Worm (Caenorhabditis elegans): ENCODE results near the gene C17C3.11.

DNA sequence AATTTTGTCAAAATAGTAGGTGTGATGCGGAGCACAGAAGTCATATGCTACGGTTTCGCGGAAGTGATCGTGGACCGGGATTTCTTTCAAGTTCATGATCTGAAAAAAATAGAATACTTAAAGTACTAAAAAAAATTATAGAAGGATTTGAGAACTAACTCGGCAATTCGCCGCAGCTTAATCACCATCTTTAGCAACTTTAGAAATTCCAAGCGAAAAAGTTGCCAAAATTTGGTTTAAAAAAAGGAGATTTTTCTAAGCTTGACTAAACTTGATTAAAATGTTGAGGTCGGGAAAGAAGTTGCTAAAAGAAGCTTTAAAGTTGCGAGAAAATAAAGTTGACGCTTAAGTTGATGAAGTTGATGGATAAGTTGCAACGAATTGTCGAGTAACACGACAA lies 20.0 kb upstream of the C17C3.11 start, which contains the start of gene ZK177.9:
- no peak for TF ChIP-seq pqm-1 (tag; optimal IDR thresholded peaks at IDR 0.05)
- no peak for TF ChIP-seq elt-3 (tag; optimal IDR thresholded peaks at IDR 0.05)
- no peak for TF ChIP-seq nhr-11 (tag; optimal IDR thresholded peaks at IDR 0.05)
- no peak for TF ChIP-seq nhr-237 (tag; optimal IDR thresholded peaks at IDR 0.05)
- TF ChIP-seq nhr-76 (tag; optimal IDR thresholded peaks at IDR 0.05): no peak
- TF ChIP-seq egl-5 (tag; optimal IDR thresholded peaks at IDR 0.05): no peak
- TF ChIP-seq elt-2 (tag; optimal IDR thresholded peaks at IDR 0.05): no peak
- TF ChIP-seq skn-1 (tag; optimal IDR thresholded peaks at IDR 0.05): no peak
- TF ChIP-seq egl-27 (tag; optimal IDR thresholded peaks at IDR 0.05): no peak
- TF ChIP-seq unc-39 (tag; optimal IDR thresholded peaks at IDR 0.05): no peak
- TF ChIP-seq nhr-25 (tag; optimal IDR thresholded peaks at IDR 0.05): no peak
